Fruit fly (Drosophila melanogaster): ENCODE measurements around the gene Arpc3B.
A peak's percentile ranks its signal among the peaks of the same experiment; 100 is the strongest.

Gene Arpc3B

DNA sequence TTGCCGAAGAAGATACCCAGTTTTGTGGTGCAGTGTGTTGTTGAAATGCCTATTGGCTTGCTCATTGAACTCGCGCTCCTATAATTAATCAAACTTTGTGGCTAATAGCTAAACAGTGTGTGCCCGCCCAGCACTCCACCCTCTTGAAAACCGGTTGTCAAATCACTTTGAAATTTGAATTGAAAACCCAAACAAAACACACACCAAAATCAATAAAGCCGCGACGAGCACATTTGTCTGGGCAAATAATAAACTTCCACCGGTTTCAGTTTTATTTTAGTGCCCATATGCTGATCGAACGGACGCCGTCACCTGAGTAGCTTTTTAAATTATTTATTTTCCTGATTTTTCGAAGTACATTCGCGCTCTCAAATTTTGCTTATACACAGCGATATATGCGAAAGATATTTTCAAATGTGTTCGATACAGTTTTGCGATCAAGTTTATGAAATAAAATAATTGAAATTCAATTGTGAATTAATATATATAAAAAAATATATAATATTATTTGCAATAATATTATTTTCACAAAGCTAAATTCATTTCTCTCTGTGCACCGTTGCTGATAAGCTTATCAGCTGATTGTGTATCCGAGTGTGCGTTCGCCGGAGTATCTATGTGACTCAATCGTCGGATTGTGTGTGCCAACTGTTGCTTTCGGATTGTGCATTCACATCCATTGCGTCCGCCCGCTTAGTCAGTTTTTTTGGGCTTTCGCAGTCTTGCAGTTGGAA is 24.2 kb upstream of the Arpc3B start (continued):
- TF ChIP-seq Dad (GFP tag; optimal IDR thresholded peaks at IDR 0.05) (no peak), CG12769 (tag; optimal IDR thresholded peaks at IDR 0.05) (no peak), Camta (GFP tag; optimal IDR thresholded peaks at IDR 0.05) (peak; percentile 35), E2f1 (GFP tag; IDR thresholded peaks at IDR 0.05) (peak; percentile 82), tio (GFP tag; optimal IDR thresholded peaks at IDR 0.05) (peak; percentile 56), CG14050 (GFP tag; IDR thresholded peaks at IDR 0.05) (peak; percentile 69; the same call in 2 of the 3 replicates), CG7928 (GFP tag; optimal IDR thresholded peaks at IDR 0.05) (peak; percentile 22), Bdp1 (GFP tag; optimal IDR thresholded peaks at IDR 0.05) (no peak), chm (GFP tag; IDR thresholded peaks at IDR 0.05) (0 out of 2 replicates have a peak, but pooled peaks have one; percentile 40), pho (GFP tag; optimal IDR thresholded peaks at IDR 0.05) (no peak), CG30403 (GFP tag; optimal IDR thresholded peaks at IDR 0.05) (peak; percentile 60), dm (GFP tag; optimal IDR thresholded peaks at IDR 0.05) (no peak), zen2 (GFP tag; IDR thresholded peaks at IDR 0.05; ENCODE audit: partially characterized antibody) (no peak), Jarid2 (GFP tag; optimal IDR thresholded peaks at IDR 0.05) (no peak), pum (GFP tag; optimal IDR thresholded peaks at IDR 0.05) (no peak), CG12155 (GFP tag; optimal IDR thresholded peaks at IDR 0.05) (peak; percentile 58), Hey (tag; optimal IDR thresholded peaks at IDR 0.05) (no peak), Gug (GFP tag; IDR thresholded peaks at IDR 0.05) (no peak; the same call in 3 of the 4 replicates), BEAF-32 (GFP tag; optimal IDR thresholded peaks at IDR 0.05) (no peak), wek (GFP tag; optimal IDR thresholded peaks at IDR 0.05) (no peak), CG8359 (GFP tag; optimal IDR thresholded peaks at IDR 0.05; ENCODE audit: borderline replicate concordance) (peak; percentile 36), CG13775 (GFP tag; optimal IDR thresholded peaks at IDR 0.05) (peak; percentile 56), Gsc (GFP tag; IDR thresholded peaks at IDR 0.05) (no peak), CG15011 (GFP tag; optimal IDR thresholded peaks at IDR 0.05) (peak; percentile 29), amos (GFP tag; IDR thresholded peaks at IDR 0.05; ENCODE audit: partially characterized antibody) (no peak), CG1603 (tag; optimal IDR thresholded peaks at IDR 0.05) (no peak), Sry-β (GFP tag; optimal IDR thresholded peaks at IDR 0.05) (no peak), Sox102F (GFP tag; optimal IDR thresholded peaks at IDR 0.05) (peak; percentile 93), slbo (GFP tag; IDR thresholded peaks at IDR 0.05) (peak; percentile 82), sima (GFP tag; optimal IDR thresholded peaks at IDR 0.05) (no peak), CG13624 (GFP tag; optimal IDR thresholded peaks at IDR 0.05) (no peak), NfI (GFP tag; optimal IDR thresholded peaks at IDR 0.05) (peak; percentile 83), tll (GFP tag; optimal IDR thresholded peaks at IDR 0.05) (no peak), BtbVII (GFP tag; optimal IDR thresholded peaks at IDR 0.05) (peak; percentile 84), CG18262 (tag; optimal IDR thresholded peaks at IDR 0.05) (peak; percentile 87), ro (GFP tag; IDR thresholded peaks at IDR 0.05) (no peak), zen (tag; optimal IDR thresholded peaks at IDR 0.05) (peak; percentile 53), zfh1 (GFP tag; IDR thresholded peaks at IDR 0.05) (peak; percentile 81), ssp (GFP tag; IDR thresholded peaks at IDR 0.05) (peak; percentile 54; the same call in 1 of the 2 replicates), ind (GFP tag; optimal IDR thresholded peaks at IDR 0.05) (peak; percentile 69), CG9609 (GFP tag; optimal IDR thresholded peaks at IDR 0.05) (no peak), CG18764 (GFP tag; optimal IDR thresholded peaks at IDR 0.05) (peak; percentile 61), ttk (GFP tag; IDR thresholded peaks at IDR 0.05) (peak; percentile 76), fd3F (GFP tag; optimal IDR thresholded peaks at IDR 0.05) (peak; percentile 69), CG10267 (tag; optimal IDR thresholded peaks at IDR 0.05) (peak; percentile 77), Doc3 (GFP tag; IDR thresholded peaks at IDR 0.05; ENCODE audit: partially characterized antibody) (no peak), yki (optimal IDR thresholded peaks at IDR 0.05) (no peak), CG11456 (GFP tag; IDR thresholded peaks at IDR 0.05) (peak; percentile 70; the same call in 1 of the 3 replicates), ase (GFP tag; IDR thresholded peaks at IDR 0.05) (peak; percentile 81), CG8944 (GFP tag; optimal IDR thresholded peaks at IDR 0.05) (no peak)

Measured in whole organism, embryonic.